Fruit fly (Drosophila melanogaster): ENCODE measurements around the gene CG4611.

Gene CG4611

DNA sequence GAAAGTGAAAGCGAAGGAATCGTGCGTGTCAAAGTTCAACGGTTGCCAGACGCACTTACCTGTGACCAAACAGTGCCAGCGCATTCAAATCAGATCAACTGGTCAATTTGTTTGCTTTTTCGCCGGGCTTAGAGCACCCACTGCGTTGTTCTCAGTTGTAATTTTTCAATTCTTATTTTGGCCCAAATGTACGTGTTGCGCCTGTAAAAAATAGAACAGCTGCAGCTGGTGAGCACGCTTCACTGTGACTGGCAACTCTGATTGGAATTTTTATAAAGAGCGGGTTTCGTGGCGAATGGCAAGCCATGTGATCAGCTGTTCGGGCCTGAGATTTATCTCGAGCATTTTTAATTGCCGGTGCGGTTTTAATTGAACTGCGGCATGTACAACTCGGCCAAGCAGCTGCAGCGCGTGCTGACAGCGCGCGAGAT is 9.7 kb downstream of the CG4611 start, which contains the start of the genes Fitm and AlaRS-m:
Fitm (minus strand) TSS at position 250 of the 431 bp plus-strand sequence.
AlaRS-m (plus strand) TSS at position 285 of the 431 bp plus-strand sequence.
- TF ChIP-seq Rel (GFP tag; optimal IDR thresholded peaks at IDR 0.05) (no peak), Rel (tag; optimal IDR thresholded peaks at IDR 0.05) (peak; percentile 32), Myc (optimal IDR thresholded peaks at IDR 0.05) (peak; percentile 58), dl (GFP tag; optimal IDR thresholded peaks at IDR 0.05; ENCODE audit: insufficient read depth in 1 of 2, partially characterized antibody in 2 of 2) (no peak)

DNA sequence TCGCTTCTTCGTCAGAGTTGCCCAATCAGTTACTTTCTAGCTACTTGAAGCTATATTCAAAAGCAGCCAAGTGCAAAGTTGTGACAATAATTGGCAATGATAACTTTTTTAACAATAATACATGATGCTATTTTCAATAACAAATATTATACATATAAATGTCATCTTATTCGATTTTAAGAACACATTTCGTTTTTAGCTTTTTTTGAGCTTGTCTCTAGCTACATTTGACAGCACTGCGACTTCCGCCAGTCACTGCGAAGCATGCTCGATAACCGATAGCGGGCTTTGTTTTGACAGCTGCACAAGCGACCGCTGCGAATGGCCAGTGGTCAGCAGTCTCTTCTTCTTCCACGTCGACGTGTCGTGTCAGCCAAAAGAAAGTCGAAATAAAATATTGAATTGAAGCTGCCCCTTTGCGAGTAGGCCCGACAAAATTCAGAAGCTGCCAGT is 16.2 kb downstream of the CG4611 start, which contains the start of the genes Gen and Srp54k:
Gen (minus strand) TSS at position 23 of the 453 bp plus-strand sequence.
Srp54k (plus strand) TSS at position 325 of the 453 bp plus-strand sequence.
- TF ChIP-seq lola (GFP tag; optimal IDR thresholded peaks at IDR 0.05) (no peak), woc (GFP tag; optimal IDR thresholded peaks at IDR 0.05) (no peak), fru (GFP tag; optimal IDR thresholded peaks at IDR 0.05) (no peak), sv (GFP tag; optimal IDR thresholded peaks at IDR 0.05) (peak; percentile 7), CG9705 (GFP tag; optimal IDR thresholded peaks at IDR 0.05) (peak; percentile 13), Myc (optimal IDR thresholded peaks at IDR 0.05) (peak; percentile 100), ey (GFP tag; optimal IDR thresholded peaks at IDR 0.05) (peak; percentile 36), Dif (GFP tag; optimal IDR thresholded peaks at IDR 0.05; ENCODE audit: partially characterized antibody) (peak; percentile 39), psq (GFP tag; optimal IDR thresholded peaks at IDR 0.05) (peak; percentile 1), OdsH (GFP tag; optimal IDR thresholded peaks at IDR 0.05) (peak; percentile 32), Sp1 (GFP tag; optimal IDR thresholded peaks at IDR 0.05) (peak; percentile 48), CrebA (GFP tag; optimal IDR thresholded peaks at IDR 0.05; ENCODE audit: borderline replicate concordance) (no peak), HLH106 (tag; optimal IDR thresholded peaks at IDR 0.05) (peak; percentile 43), Rel (GFP tag; optimal IDR thresholded peaks at IDR 0.05) (no peak), Rel (tag; optimal IDR thresholded peaks at IDR 0.05) (peak; percentile 6), dl (GFP tag; optimal IDR thresholded peaks at IDR 0.05; ENCODE audit: insufficient read depth in 1 of 2, partially characterized antibody in 2 of 2) (no peak)

DNA sequence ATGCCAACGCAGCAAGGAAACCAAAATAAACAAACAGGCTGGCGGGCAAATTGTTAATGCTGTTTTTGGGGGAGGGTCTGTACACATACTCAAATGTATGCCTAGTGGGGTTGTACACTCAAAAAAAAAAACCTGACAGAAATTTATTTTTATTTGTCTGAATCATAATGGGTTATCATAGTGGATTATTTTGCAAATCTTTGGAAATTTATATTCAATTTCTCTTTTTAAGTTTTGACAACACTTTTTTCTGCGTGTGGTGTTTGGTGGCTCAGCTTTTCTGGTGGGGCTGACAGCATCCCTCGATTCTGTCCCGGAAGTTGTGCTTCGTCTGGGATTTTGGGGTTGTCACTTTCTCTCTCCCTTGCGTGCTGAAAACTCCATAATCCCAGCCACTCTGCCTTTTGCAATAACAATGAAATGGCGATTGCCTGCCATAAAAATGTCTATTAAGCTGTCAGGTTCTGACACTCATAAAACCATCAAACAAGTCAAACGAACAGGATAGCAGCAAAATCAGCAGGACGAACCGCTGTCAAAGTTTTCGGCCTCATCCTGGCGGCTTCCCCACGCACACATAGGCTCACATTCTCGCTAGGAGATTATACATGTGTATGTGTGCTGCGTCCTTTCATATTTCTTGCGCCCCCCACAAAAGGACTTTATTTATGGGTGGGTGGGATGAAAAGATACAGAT is 18.9 kb downstream of the CG4611 start:
- TF ChIP-seq rgr (GFP tag; optimal IDR thresholded peaks at IDR 0.05), result peak; percentile 72
- no peak for TF ChIP-seq N (GFP tag; optimal IDR thresholded peaks at IDR 0.05)
- TF ChIP-seq brk (GFP tag; optimal IDR thresholded peaks at IDR 0.05), result no peak
- TF ChIP-seq Vsx2 (GFP tag; optimal IDR thresholded peaks at IDR 0.05; ENCODE audit: partially characterized antibody), result no peak
- no peak for TF ChIP-seq CrebA (GFP tag; optimal IDR thresholded peaks at IDR 0.05; ENCODE audit: borderline replicate concordance)
- no peak for TF ChIP-seq Dfd (GFP tag; optimal IDR thresholded peaks at IDR 0.05)
- TF ChIP-seq usp (GFP tag; optimal IDR thresholded peaks at IDR 0.05), result no peak
- TF ChIP-seq pan (optimal IDR thresholded peaks at IDR 0.05), result no peak
- TF ChIP-seq jim (GFP tag; optimal IDR thresholded peaks at IDR 0.05), result no peak
- no peak for TF ChIP-seq Myc (optimal IDR thresholded peaks at IDR 0.05)
- TF ChIP-seq sv (GFP tag; optimal IDR thresholded peaks at IDR 0.05), result peak; percentile 74
- peak in 1 of 2 experiments; percentile 80 for TF ChIP-seq foxo (GFP tag; optimal IDR thresholded peaks at IDR 0.05)
- no peak for TF ChIP-seq dsf (GFP tag; optimal IDR thresholded peaks at IDR 0.05; ENCODE audit: borderline replicate concordance)
- TF ChIP-seq br (GFP tag; optimal IDR thresholded peaks at IDR 0.05), result peak; percentile 66
- TF ChIP-seq Hr78 (GFP tag; optimal IDR thresholded peaks at IDR 0.05), result no peak
- TF ChIP-seq fru (GFP tag; optimal IDR thresholded peaks at IDR 0.05), result peak; percentile 77
- TF ChIP-seq h (GFP tag; optimal IDR thresholded peaks at IDR 0.05), result peak; percentile 79
- peak; percentile 58 for TF ChIP-seq Sp1 (GFP tag; optimal IDR thresholded peaks at IDR 0.05)
- TF ChIP-seq lola (GFP tag; optimal IDR thresholded peaks at IDR 0.05), result no peak
- TF ChIP-seq tai (GFP tag; optimal IDR thresholded peaks at IDR 0.05), result no peak
- no peak for TF ChIP-seq Hnf4 (GFP tag; optimal IDR thresholded peaks at IDR 0.05)
- TF ChIP-seq Jra (GFP tag; optimal IDR thresholded peaks at IDR 0.05), result no peak
- no peak for TF ChIP-seq Abd-B (GFP tag; optimal IDR thresholded peaks at IDR 0.05)
- no peak for TF ChIP-seq CG32264 (GFP tag; optimal IDR thresholded peaks at IDR 0.05)
- TF ChIP-seq GATAd (GFP tag; optimal IDR thresholded peaks at IDR 0.05), result no peak
- TF ChIP-seq dl (GFP tag; optimal IDR thresholded peaks at IDR 0.05; ENCODE audit: insufficient read depth in 1 of 2, partially characterized antibody in 2 of 2), result no peak
- TF ChIP-seq HLH106 (tag; optimal IDR thresholded peaks at IDR 0.05), result no peak
- TF ChIP-seq Mio (GFP tag; optimal IDR thresholded peaks at IDR 0.05), result no peak
- no peak for TF ChIP-seq Dif (GFP tag; optimal IDR thresholded peaks at IDR 0.05; ENCODE audit: partially characterized antibody)
- TF ChIP-seq CG9705 (GFP tag; optimal IDR thresholded peaks at IDR 0.05), result peak; percentile 2
- no peak for TF ChIP-seq sage (GFP tag; optimal IDR thresholded peaks at IDR 0.05)
- TF ChIP-seq ey (GFP tag; optimal IDR thresholded peaks at IDR 0.05), result peak; percentile 79
- TF ChIP-seq Rel (GFP tag; optimal IDR thresholded peaks at IDR 0.05), result no peak
- TF ChIP-seq Rel (tag; optimal IDR thresholded peaks at IDR 0.05), result no peak
- TF ChIP-seq Hr83 (GFP tag; optimal IDR thresholded peaks at IDR 0.05; ENCODE audit: poor library complexity, severe bottlenecking), result no peak
- TF ChIP-seq woc (GFP tag; optimal IDR thresholded peaks at IDR 0.05), result peak; percentile 56
- TF ChIP-seq psq (GFP tag; optimal IDR thresholded peaks at IDR 0.05), result peak; percentile 56
- no peak for TF ChIP-seq dmrt93B (GFP tag; optimal IDR thresholded peaks at IDR 0.05)
- peak; percentile 68 for TF ChIP-seq OdsH (GFP tag; optimal IDR thresholded peaks at IDR 0.05)

All from whole organism, wandering third instar larva.